Fruit fly (Drosophila melanogaster): Measurements from ENCODE around the gene CG7148.

The CG7148 gene

DNA sequence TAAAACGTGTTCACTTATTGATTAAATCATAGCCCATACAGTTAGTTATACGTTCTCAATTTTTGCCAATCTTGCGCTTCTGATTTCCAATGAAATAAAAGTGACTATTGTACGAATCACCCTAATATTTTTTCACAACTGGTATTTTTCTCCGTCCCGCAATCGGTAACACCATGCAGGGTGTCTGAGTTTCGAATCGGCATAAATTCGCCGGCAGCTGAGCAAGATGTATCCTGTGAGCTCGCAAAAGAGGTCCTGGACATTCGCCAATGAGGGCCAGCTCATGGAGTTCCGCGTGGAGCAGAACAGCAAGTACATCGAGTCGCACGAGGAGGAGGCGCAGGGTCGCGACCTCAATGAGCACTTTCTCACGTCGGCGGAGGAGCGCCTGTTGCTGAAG, 10.3 kb downstream of the CG7148 start, which contains the start of gene CycH (continued):
- TF ChIP-seq sima (GFP tag; optimal IDR thresholded peaks at IDR 0.05) (no peak), dpn (GFP tag; optimal IDR thresholded peaks at IDR 0.05) (peak; percentile 7 to 63), gfzf (GFP tag; optimal IDR thresholded peaks at IDR 0.05) (peak; percentile 79), CG18011 (GFP tag; optimal IDR thresholded peaks at IDR 0.05) (no peak), scrt (GFP tag; optimal IDR thresholded peaks at IDR 0.05) (peak; percentile 84), Dbx (GFP tag; IDR thresholded peaks at IDR 0.05) (0 out of 3 replicates have a peak, but pooled peaks have one; percentile 27), HLH54F (GFP tag; optimal IDR thresholded peaks at IDR 0.05) (peak; percentile 11), chn (GFP tag; optimal IDR thresholded peaks at IDR 0.05) (peak; percentile 40), Gsc (GFP tag; IDR thresholded peaks at IDR 0.05) (no peak), h (optimal IDR thresholded peaks at IDR 0.05) (no peak), CG30403 (GFP tag; optimal IDR thresholded peaks at IDR 0.05) (peak; percentile 62), dmrt11E (tag; optimal IDR thresholded peaks at IDR 0.05) (no peak), zen (tag; optimal IDR thresholded peaks at IDR 0.05) (peak; percentile 19), Camta (GFP tag; optimal IDR thresholded peaks at IDR 0.05) (peak; percentile 21), CG11456 (GFP tag; IDR thresholded peaks at IDR 0.05) (no peak), CG12659 (GFP tag; optimal IDR thresholded peaks at IDR 0.05) (peak; percentile 44), CG6254 (GFP tag; optimal IDR thresholded peaks at IDR 0.05) (peak; percentile 76), CG6813 (GFP tag; optimal IDR thresholded peaks at IDR 0.05) (no peak), CG5245 (GFP tag; optimal IDR thresholded peaks at IDR 0.05) (peak; percentile 6), Drgx (GFP tag; IDR thresholded peaks at IDR 0.05) (peak; percentile 28; the same call in 1 of the 2 replicates), caup (GFP tag; optimal IDR thresholded peaks at IDR 0.05; ENCODE audit: severe bottlenecking) (no peak), CG15696 (tag; optimal IDR thresholded peaks at IDR 0.05) (peak; percentile 12), CG2712 (tag; optimal IDR thresholded peaks at IDR 0.05) (peak; percentile 46), prd (optimal IDR thresholded peaks at IDR 0.05) (no peak), prd (GFP tag; IDR thresholded peaks at IDR 0.05) (no peak), CG31441 (GFP tag; IDR thresholded peaks at IDR 0.05) (peak; percentile 77), Nf-YC (tag; optimal IDR thresholded peaks at IDR 0.05) (peak; percentile 29), jumu (GFP tag; optimal IDR thresholded peaks at IDR 0.05) (no peak), trem (tag; optimal IDR thresholded peaks at IDR 0.05) (peak; percentile 13), lmd (GFP tag; IDR thresholded peaks at IDR 0.05) (peak; percentile 7; the same call in 1 of the 2 replicates), pnt (GFP tag; optimal IDR thresholded peaks at IDR 0.05) (peak; percentile 4), pum (GFP tag; optimal IDR thresholded peaks at IDR 0.05) (peak; percentile 1), CG15514 (GFP tag; optimal IDR thresholded peaks at IDR 0.05) (no peak), Antp (GFP tag; optimal IDR thresholded peaks at IDR 0.05) (peak; percentile 53), hbn (GFP tag; IDR thresholded peaks at IDR 0.05; ENCODE audit: partially characterized antibody) (no peak), phol (tag; optimal IDR thresholded peaks at IDR 0.05) (peak; percentile 45), CHES-1-like (GFP tag; optimal IDR thresholded peaks at IDR 0.05) (peak; percentile 25), CG3163 (GFP tag; optimal IDR thresholded peaks at IDR 0.05) (peak; percentile 10), sim (GFP tag; IDR thresholded peaks at IDR 0.05) (no peak), tin (GFP tag; optimal IDR thresholded peaks at IDR 0.05) (peak; percentile 22), ssp (GFP tag; IDR thresholded peaks at IDR 0.05) (0 out of 2 replicates have a peak, but pooled peaks have one; percentile 13), Xrp1 (GFP tag; IDR thresholded peaks at IDR 0.05) (0 out of 2 replicates have a peak, but pooled peaks have one; percentile 16), CG7786 (GFP tag; optimal IDR thresholded peaks at IDR 0.05) (peak; percentile 32), CG13624 (GFP tag; optimal IDR thresholded peaks at IDR 0.05) (peak; percentile 47), gsb-n (tag; optimal IDR thresholded peaks at IDR 0.05) (peak; percentile 7), Dp (GFP tag; optimal IDR thresholded peaks at IDR 0.05) (peak; percentile 42), CG1603 (tag; optimal IDR thresholded peaks at IDR 0.05) (peak; percentile 71), CG6689 (GFP tag; IDR thresholded peaks at IDR 0.05) (0 out of 2 replicates have a peak, but pooled peaks have one; percentile 19), Myb (GFP tag; optimal IDR thresholded peaks at IDR 0.05) (peak; percentile 24), NFAT (GFP tag; IDR thresholded peaks at IDR 0.05) (no peak), ind (GFP tag; optimal IDR thresholded peaks at IDR 0.05) (peak; percentile 1)
